Worm (Caenorhabditis elegans): ENCODE data around the gene srab-10.

srab-10 gene

DNA sequence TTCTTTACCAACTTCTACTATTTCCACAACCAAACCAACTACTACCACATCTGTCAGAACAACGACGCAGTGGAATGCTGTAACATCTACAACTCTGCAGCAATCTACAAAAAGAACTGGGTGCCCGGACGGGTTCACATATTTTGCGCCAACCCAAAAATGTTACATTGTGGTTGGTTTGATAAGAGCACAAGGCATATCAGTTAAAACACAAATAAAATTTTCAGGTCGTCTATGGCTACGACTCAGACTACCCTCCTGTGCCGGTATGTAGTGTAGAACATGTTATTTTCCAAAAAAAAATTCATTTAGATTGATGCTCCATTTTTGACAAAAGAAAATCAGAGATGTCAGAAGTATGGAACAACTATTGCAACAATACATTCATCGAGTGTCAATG, 25.2 kb downstream of the srab-10 start:
- no peak for TF ChIP-seq zip-8 (tag; optimal IDR thresholded peaks at IDR 0.05)

ce11 chrV:3118167-3118566, 26.2 kb downstream of the srab-10 start, which contains the start of gene clec-210:
Gene clec-210 (plus strand): TSS chrV:3118377.
- TF ChIP-seq unc-62 (GFP tag; optimal IDR thresholded peaks at IDR 0.05) (no peak), snpc-4 (tag; optimal IDR thresholded peaks at IDR 0.05) (no peak), blmp-1 (tag; optimal IDR thresholded peaks at IDR 0.05) (no peak), elt-3 (tag; optimal IDR thresholded peaks at IDR 0.05) (no peak), bed-3 (GFP tag; optimal IDR thresholded peaks at IDR 0.05) (no peak), elt-1 (tag; optimal IDR thresholded peaks at IDR 0.05; ENCODE audit: borderline replicate concordance, insufficient read depth) (no peak), pha-4 (tag; optimal IDR thresholded peaks at IDR 0.05) (no peak), cnd-1 (tag; optimal IDR thresholded peaks at IDR 0.05) (no peak), nhr-76 (tag; optimal IDR thresholded peaks at IDR 0.05) (no peak), mep-1 (tag; optimal IDR thresholded peaks at IDR 0.05) (no peak), sem-2 (GFP tag; optimal IDR thresholded peaks at IDR 0.05) (no peak), drap-1 (GFP tag; optimal IDR thresholded peaks at IDR 0.05) (no peak), hlh-1 (tag; optimal IDR thresholded peaks at IDR 0.05) (no peak), unc-39 (tag; optimal IDR thresholded peaks at IDR 0.05) (no peak), M03D4.4 (tag; optimal IDR thresholded peaks at IDR 0.05) (no peak), ztf-11 (tag; optimal IDR thresholded peaks at IDR 0.05) (no peak)

DNA sequence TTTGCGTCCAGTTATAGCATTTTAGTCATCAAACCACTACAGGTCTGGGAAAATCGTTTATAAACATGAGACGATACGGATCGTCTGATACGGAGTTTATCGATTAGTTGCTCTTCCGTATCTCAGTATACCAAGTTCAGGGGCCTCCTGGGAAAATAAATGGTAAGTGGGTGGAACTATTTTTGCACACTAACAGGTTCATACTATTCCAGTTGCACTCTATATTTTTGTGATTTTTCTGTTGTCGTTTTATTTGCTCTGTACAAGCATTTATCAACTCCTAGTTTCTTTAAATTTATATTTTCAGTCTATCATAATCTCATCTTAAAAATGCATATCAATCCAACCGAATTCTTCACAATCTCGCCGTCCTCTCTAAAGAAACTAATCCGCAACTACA, 29.4 kb downstream of the srab-10 start, which contains the start of gene Y73C8C.3:
TSS of gene Y73C8C.3 (plus strand) at position 301 of the 400 bp plus-strand sequence.
- TF ChIP-seq elt-3 (tag; optimal IDR thresholded peaks at IDR 0.05): no peak
- no peak for TF ChIP-seq nhr-237 (tag; optimal IDR thresholded peaks at IDR 0.05)
- no peak for TF ChIP-seq ceh-39 (tag; optimal IDR thresholded peaks at IDR 0.05)
- TF ChIP-seq lin-13 (tag; optimal IDR thresholded peaks at IDR 0.05): no peak
- TF ChIP-seq unc-62 (GFP tag; optimal IDR thresholded peaks at IDR 0.05): no peak
- TF ChIP-seq nhr-2 (tag; optimal IDR thresholded peaks at IDR 0.05): no peak

ce11 chrV:3113751-3114150, 30.6 kb downstream of the srab-10 start, which contains the start of gene Y73C8C.8:
Gene Y73C8C.8 (minus strand): TSS chrV:3113851.
- TF ChIP-seq flh-1 (GFP tag; optimal IDR thresholded peaks at IDR 0.05): no peak
- no peak for TF ChIP-seq blmp-1 (tag; optimal IDR thresholded peaks at IDR 0.05)
- TF ChIP-seq ceh-83 (GFP tag; optimal IDR thresholded peaks at IDR 0.05): no peak
- TF ChIP-seq nhr-76 (tag; optimal IDR thresholded peaks at IDR 0.05): no peak
- no peak for TF ChIP-seq unc-62 (GFP tag; optimal IDR thresholded peaks at IDR 0.05)
- no peak for TF ChIP-seq mls-2 (tag; optimal IDR thresholded peaks at IDR 0.05)
- no peak for TF ChIP-seq ceh-39 (tag; optimal IDR thresholded peaks at IDR 0.05)
- no peak for TF ChIP-seq lin-32 (GFP tag; optimal IDR thresholded peaks at IDR 0.05)
- TF ChIP-seq sptf-1 (tag; optimal IDR thresholded peaks at IDR 0.05): no peak
- TF ChIP-seq unc-120 (tag; optimal IDR thresholded peaks at IDR 0.05; ENCODE audit: poor library complexity, severe bottlenecking): no peak
- TF ChIP-seq elt-1 (tag; optimal IDR thresholded peaks at IDR 0.05; ENCODE audit: borderline replicate concordance, insufficient read depth): no peak
- no peak for TF ChIP-seq zip-8 (tag; optimal IDR thresholded peaks at IDR 0.05)
- no peak for TF ChIP-seq bed-3 (GFP tag; optimal IDR thresholded peaks at IDR 0.05)
- no peak for TF ChIP-seq nhr-2 (tag; optimal IDR thresholded peaks at IDR 0.05)

DNA sequence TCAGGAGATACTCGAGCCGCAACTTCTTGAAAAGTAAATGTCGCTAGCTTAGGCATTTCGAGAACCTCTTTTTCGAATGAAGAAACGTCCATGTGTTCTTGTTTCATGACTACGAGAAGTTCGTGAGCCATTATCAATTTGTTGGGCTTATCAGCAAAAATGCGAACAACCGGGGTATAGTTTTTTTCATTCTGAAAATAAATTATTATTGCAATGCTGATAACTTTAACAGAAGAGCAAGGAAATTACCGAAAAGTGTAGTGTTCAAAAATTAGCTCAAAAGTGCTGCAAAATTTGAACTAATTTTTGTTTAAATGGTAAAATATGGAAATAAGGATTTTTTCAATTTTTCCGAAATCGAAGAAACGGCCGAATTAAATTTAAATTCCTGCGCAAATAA, 32.2 kb downstream of the srab-10 start:
- no peak for TF ChIP-seq zip-8 (tag; optimal IDR thresholded peaks at IDR 0.05)
- TF ChIP-seq unc-39 (tag; optimal IDR thresholded peaks at IDR 0.05): no peak
- TF ChIP-seq nhr-12 (tag; optimal IDR thresholded peaks at IDR 0.05): no peak
- TF ChIP-seq bed-3 (GFP tag; optimal IDR thresholded peaks at IDR 0.05): no peak

- TF ChIP-seq M03D4.4 (tag; optimal IDR thresholded peaks at IDR 0.05) (no peak), bed-3 (GFP tag; optimal IDR thresholded peaks at IDR 0.05) (no peak), nhr-28 (tag; optimal IDR thresholded peaks at IDR 0.05) (no peak), lsy-2 (tag; optimal IDR thresholded peaks at IDR 0.05) (no peak), zip-8 (tag; optimal IDR thresholded peaks at IDR 0.05) (no peak), elt-1 (tag; optimal IDR thresholded peaks at IDR 0.05; ENCODE audit: borderline replicate concordance, insufficient read depth) (no peak), mab-5 (tag; optimal IDR thresholded peaks at IDR 0.05) (no peak), blmp-1 (tag; optimal IDR thresholded peaks at IDR 0.05) (no peak), sem-2 (GFP tag; optimal IDR thresholded peaks at IDR 0.05) (no peak), sptf-1 (tag; optimal IDR thresholded peaks at IDR 0.05) (no peak), flh-1 (GFP tag; optimal IDR thresholded peaks at IDR 0.05) (no peak), hlh-1 (tag; optimal IDR thresholded peaks at IDR 0.05) (no peak), tbx-8 (GFP tag; optimal IDR thresholded peaks at IDR 0.05) (no peak), unc-120 (tag; optimal IDR thresholded peaks at IDR 0.05; ENCODE audit: poor library complexity, severe bottlenecking) (no peak), elt-3 (tag; optimal IDR thresholded peaks at IDR 0.05) (no peak), ces-1 (GFP tag; optimal IDR thresholded peaks at IDR 0.05) (no peak)
Measured at ce11 chrV:3107450-3107849, 36.9 kb downstream of the srab-10 start, which contains the start of gene str-68. Gene str-68 (minus strand): TSS chrV:3107550.
